Worm (Caenorhabditis elegans) whole organism, young adult: ENCODE measurements around the gene mec-10.
A peak's percentile ranks its signal among the peaks of the same experiment; 100 is the strongest.

ENCODE experiments used
- D2030.7 ChIP-seq: fragments of 200-800 bp; sonication (Bioruptor generic); IDR thresholded peaks from 2 replicates; pipeline ENCODE4 v1.3.6; 2022; ENCODE audit warnings: missing genetic modification reagents, missing genetic modification characterization, missing compliant biosample characterization
- F37B4.10 ChIP-seq: fragments of 200-800 bp; sonication (Bioruptor generic); IDR thresholded peaks from 2 replicates; pipeline ENCODE4 v1.3.6; 2022; ENCODE audit warnings: missing genetic modification characterization, missing compliant biosample characterization
- F49E8.2 ChIP-seq: sonication (generic microtip); optimal IDR thresholded peaks from 3 replicates; lab custom pipeline; 2017; ENCODE audit warnings: missing genetic modification characterization, mild to moderate bottlenecking, missing compliant biosample characterization, antibody characterized with exemption, moderate library complexity; ENCODE audit not compliant: insufficient read depth
- T07F8.4 ChIP-seq: sonication (generic microtip); optimal IDR thresholded peaks from 2 replicates; lab custom pipeline; 2016; ENCODE audit warnings: mild to moderate bottlenecking, missing genetic modification characterization, moderate library complexity, missing compliant biosample characterization
- Y56A3A.18 ChIP-seq: fragments of 200-800 bp; sonication (Bioruptor generic); IDR thresholded peaks from 2 replicates; pipeline ENCODE4 v1.3.6; 2022; ENCODE audit warnings: missing genetic modification reagents, missing genetic modification characterization, missing compliant biosample characterization
- Y95B8A.8 ChIP-seq: fragments of 200-800 bp; sonication (Bioruptor generic); IDR thresholded peaks from 2 replicates; pipeline ENCODE4 v1.3.6; 2022; ENCODE audit warnings: missing genetic modification reagents, missing genetic modification characterization, missing compliant biosample characterization
- aptf-2 ChIP-seq: fragments of 200-800 bp; sonication (Bioruptor generic); conservative IDR thresholded peaks from 2 replicates; pipeline ENCODE4 v1.3.6; 2022; ENCODE audit warnings: missing genetic modification reagents, missing genetic modification characterization, missing compliant biosample characterization
- aptf-3 ChIP-seq: fragments of 200-800 bp; sonication (Bioruptor generic); IDR thresholded peaks from 2 replicates; pipeline ENCODE4 v1.3.6; 2022; ENCODE audit warnings: missing genetic modification characterization, missing compliant biosample characterization
- atf-7 ChIP-seq: sonication (generic microtip); optimal IDR thresholded peaks from 2 replicates; lab custom pipeline; 2017; ENCODE audit warnings: mild to moderate bottlenecking, missing genetic modification characterization, missing compliant biosample characterization
- attf-5 ChIP-seq: fragments of 200-800 bp; sonication (Bioruptor generic); optimal IDR thresholded peaks from 2 replicates; lab custom pipeline; 2018; ENCODE audit warnings: mild to moderate bottlenecking, missing genetic modification characterization, missing compliant biosample characterization
- bed-2 ChIP-seq: fragments of 200-800 bp; sonication (Bioruptor generic); IDR thresholded peaks from 2 replicates; pipeline ENCODE4 v1.3.6; 2022; ENCODE audit warnings: missing genetic modification reagents, missing genetic modification characterization, missing compliant biosample characterization
- ceh-58 ChIP-seq: fragments of 200-800 bp; sonication (Bioruptor generic); IDR thresholded peaks from 2 replicates; pipeline ENCODE4 v1.3.6; 2022; ENCODE audit warnings: missing genetic modification characterization, missing compliant biosample characterization
- ceh-91 ChIP-seq: fragments of 200-800 bp; sonication (Bioruptor generic); IDR thresholded peaks from 2 replicates; pipeline ENCODE4 v1.3.6; 2022; ENCODE audit warnings: missing genetic modification reagents, missing genetic modification characterization, missing compliant biosample characterization
- chd-7 ChIP-seq: sonication (generic microtip); optimal IDR thresholded peaks from 2 replicates; lab custom pipeline; 2016; ENCODE audit warnings: mild to moderate bottlenecking, missing genetic modification characterization, moderate library complexity, missing compliant biosample characterization
- egl-18 ChIP-seq: fragments of 200-800 bp; sonication (Bioruptor generic); IDR thresholded peaks from 2 replicates; pipeline ENCODE4 v1.3.6; 2022; ENCODE audit warnings: missing genetic modification reagents, missing genetic modification characterization, missing compliant biosample characterization
- hlh-26 ChIP-seq: fragments of 200-800 bp; sonication (Bioruptor generic); conservative IDR thresholded peaks from 2 replicates; pipeline ENCODE4 v1.3.6; 2022; ENCODE audit warnings: missing genetic modification reagents, missing genetic modification characterization, missing compliant biosample characterization
- lin-26 ChIP-seq: fragments of 200-800 bp; sonication (Bioruptor generic); IDR thresholded peaks from 2 replicates; pipeline ENCODE4 v1.3.6; 2022; ENCODE audit warnings: missing genetic modification reagents, missing genetic modification characterization, missing compliant biosample characterization
- lin-35 ChIP-seq, 3 experiments: fragments of 150-350 bp in 2 of 3; sonication (generic microtip) in 1 of 3; optimal IDR thresholded peaks; 2 replicates each; lab custom pipeline; 2014 to 2018; ENCODE audit warnings: missing biosample characterization in 3 of 3, missing genetic modification characterization in 3 of 3, missing genetic modification reagents in 3 of 3
- lir-1 ChIP-seq: fragments of 200-800 bp; sonication (Bioruptor generic); conservative IDR thresholded peaks from 2 replicates; pipeline ENCODE4 v1.3.6; 2022; ENCODE audit warnings: missing genetic modification reagents, missing genetic modification characterization, missing compliant biosample characterization
- madf-10 ChIP-seq: sonication (generic microtip); optimal IDR thresholded peaks from 2 replicates; lab custom pipeline; 2016; ENCODE audit warnings: mild to moderate bottlenecking, missing genetic modification characterization, missing compliant biosample characterization
- mel-28 ChIP-seq: sonication (generic microtip); optimal IDR thresholded peaks from 2 replicates; lab custom pipeline; 2016; ENCODE audit warnings: borderline replicate concordance, mild to moderate bottlenecking, missing genetic modification characterization, missing compliant biosample characterization
- mxl-1 ChIP-seq: sonication (generic microtip); optimal IDR thresholded peaks from 2 replicates; lab custom pipeline; 2016; ENCODE audit warnings: missing genetic modification characterization, missing compliant biosample characterization
- nfya-1 ChIP-seq: sonication (generic microtip); optimal IDR thresholded peaks from 2 replicates; lab custom pipeline; 2017; ENCODE audit warnings: antibody characterized with exemption, missing compliant biosample characterization, missing genetic modification characterization, borderline replicate concordance; ENCODE audit not compliant: insufficient read depth
- nhr-27 ChIP-seq: fragments of 200-800 bp; sonication (Bioruptor generic); optimal IDR thresholded peaks from 2 replicates; lab custom pipeline; 2018; ENCODE audit warnings: mild to moderate bottlenecking, missing genetic modification characterization, moderate library complexity, missing compliant biosample characterization
- nhr-80 ChIP-seq: sonication (generic microtip); optimal IDR thresholded peaks from 2 replicates; lab custom pipeline; 2016; ENCODE audit warnings: missing genetic modification characterization, missing compliant biosample characterization
- nhr-90 ChIP-seq: sonication (generic microtip); optimal IDR thresholded peaks from 2 replicates; lab custom pipeline; 2016; ENCODE audit warnings: missing genotype, mild to moderate bottlenecking, missing genetic modification characterization, missing compliant biosample characterization
- rpc-1 ChIP-seq, 2 experiments: fragments of 150-350 bp in 1 of 2; sonication (generic microtip) in 1 of 2; optimal IDR thresholded peaks; 2 replicates each; lab custom pipeline; 2014 to 2018; ENCODE audit warnings: missing biosample characterization in 1 of 2, missing genetic modification characterization in 1 of 2, missing genetic modification reagents in 1 of 2, missing genotype in 1 of 2
- sdz-38 ChIP-seq: sonication (generic microtip); optimal IDR thresholded peaks from 2 replicates; lab custom pipeline; 2016; ENCODE audit warnings: missing genotype, missing genetic modification characterization, missing compliant biosample characterization
- snpc-1.1 ChIP-seq: sonication (generic microtip); optimal IDR thresholded peaks from 2 replicates; lab custom pipeline; 2017; ENCODE audit warnings: missing genetic modification characterization, mild to moderate bottlenecking, missing compliant biosample characterization, antibody characterized with exemption, moderate library complexity, missing genotype, missing genetic modification reagents; ENCODE audit not compliant: insufficient read depth
- somi-1 ChIP-seq: fragments of 200-800 bp; sonication (Bioruptor generic); optimal IDR thresholded peaks from 2 replicates; lab custom pipeline; 2018; ENCODE audit warnings: mild to moderate bottlenecking, missing genetic modification characterization, missing compliant biosample characterization
- tbp1 ChIP-seq: fragments of 200-800 bp; sonication (Bioruptor generic); optimal IDR thresholded peaks from 2 replicates; lab custom pipeline; 2018; ENCODE audit warnings: mild to moderate bottlenecking, missing genetic modification characterization, missing compliant biosample characterization
- unc-62 ChIP-seq: fragments of 150-350 bp; optimal IDR thresholded peaks from 2 replicates; lab custom pipeline; 2014; ENCODE audit warnings: missing biosample characterization, missing genetic modification reagents, missing genetic modification characterization
- ztf-22 ChIP-seq: fragments of 200-800 bp; sonication (Bioruptor generic); optimal IDR thresholded peaks from 2 replicates; lab custom pipeline; 2018; ENCODE audit warnings: mild to moderate bottlenecking, missing genetic modification characterization, moderate library complexity, missing compliant biosample characterization
- ztf-3 ChIP-seq: fragments of 200-800 bp; sonication (Bioruptor generic); optimal IDR thresholded peaks from 2 replicates; lab custom pipeline; 2018; ENCODE audit warnings: mild to moderate bottlenecking, missing genetic modification characterization, missing compliant biosample characterization

mec-10 gene

DNA sequence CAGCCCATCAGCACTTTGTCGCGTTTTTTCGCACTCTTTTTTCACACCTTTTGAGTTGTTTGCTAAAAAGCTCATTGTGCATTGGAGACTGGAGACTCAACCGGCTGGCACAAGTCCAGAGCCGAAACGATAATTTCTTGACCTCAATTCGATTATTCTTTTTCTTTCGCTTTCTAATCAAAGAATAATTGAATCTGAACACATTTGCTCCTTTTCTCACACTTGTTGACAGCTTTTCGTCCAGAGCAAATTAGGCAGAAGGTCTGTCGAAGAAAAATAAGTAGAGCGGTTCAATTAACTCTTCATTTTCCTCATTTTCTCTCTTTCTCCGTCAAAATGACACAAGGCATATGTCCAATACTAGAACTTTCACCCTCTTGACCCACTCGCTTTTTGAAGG, 25.2 kb downstream of the mec-10 start (continued):
- TF ChIP-seq snpc-1.1 = no peak

ce11 chrX:8440001-8440735, 29.9 kb downstream of the mec-10 start:
- no peak for TF ChIP-seq D2030.7
- no peak for TF ChIP-seq attf-5 (GFP tag; lab: Kevin White, UChicago)
- peak; percentile 70 for TF ChIP-seq nhr-80 (tag; lab: Kevin White, UChicago)
- peak; percentile 22 for TF ChIP-seq atf-7
- peak; percentile 20 for TF ChIP-seq madf-10 (tag; lab: Kevin White, UChicago)
- no peak for TF ChIP-seq aptf-3 (GFP tag; lab: Robert Waterston, UW)
- TF ChIP-seq sdz-38 (tag; lab: Kevin White, UChicago) = no peak
- TF ChIP-seq Y95B8A.8 (GFP tag; lab: Robert Waterston, UW) = no peak
- TF ChIP-seq lin-35 (GFP tag; optimal IDR thresholded peaks at IDR 0.05; lab: Kevin White, UChicago) = no peak
- no peak for TF ChIP-seq nhr-27 (tag; lab: Kevin White, UChicago)
- TF ChIP-seq tbp1 = no peak
- TF ChIP-seq ztf-22 (GFP tag; lab: Kevin White, UChicago) = no peak

DNA sequence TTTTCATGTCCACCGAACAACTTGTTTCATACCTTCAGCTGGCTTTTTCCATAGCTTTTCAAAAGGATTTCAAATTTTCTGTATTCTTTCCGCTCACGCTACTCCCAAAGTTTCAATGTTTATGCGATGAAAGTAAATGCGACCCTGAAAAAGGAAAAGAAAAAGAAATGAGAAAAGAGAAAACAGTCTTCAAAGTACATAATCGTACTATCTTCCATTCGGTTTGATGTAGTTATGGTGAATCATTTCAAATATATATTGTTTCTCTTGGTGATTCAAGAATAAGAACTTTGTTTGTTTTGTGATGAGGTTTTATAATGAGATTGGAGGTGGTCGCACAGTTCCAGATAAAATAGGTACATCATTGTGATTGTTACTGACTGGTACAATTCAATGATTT, 31.4 kb downstream of the mec-10 start:
- TF ChIP-seq nhr-90 (no peak), ztf-3 (GFP tag; lab: Kevin White, UChicago) (no peak), unc-62 (GFP tag; lab: Kevin White, UChicago) (no peak), F37B4.10 (GFP tag; lab: Robert Waterston, UW) (no peak), attf-5 (GFP tag; lab: Kevin White, UChicago) (no peak), chd-7 (tag; lab: Kevin White, UChicago) (no peak), mel-28 (tag; lab: Kevin White, UChicago) (no peak), Y56A3A.18 (no peak), ceh-58 (GFP tag; lab: Robert Waterston, UW) (no peak), egl-18 (GFP tag; lab: Robert Waterston, UW) (no peak), aptf-2 (GFP tag; lab: Robert Waterston, UW) (no peak), hlh-26 (no peak), ceh-91 (GFP tag; lab: Robert Waterston, UW) (no peak), Y95B8A.8 (GFP tag; lab: Robert Waterston, UW) (no peak), mxl-1 (tag; lab: Kevin White, UChicago) (no peak), D2030.7 (no peak)

DNA sequence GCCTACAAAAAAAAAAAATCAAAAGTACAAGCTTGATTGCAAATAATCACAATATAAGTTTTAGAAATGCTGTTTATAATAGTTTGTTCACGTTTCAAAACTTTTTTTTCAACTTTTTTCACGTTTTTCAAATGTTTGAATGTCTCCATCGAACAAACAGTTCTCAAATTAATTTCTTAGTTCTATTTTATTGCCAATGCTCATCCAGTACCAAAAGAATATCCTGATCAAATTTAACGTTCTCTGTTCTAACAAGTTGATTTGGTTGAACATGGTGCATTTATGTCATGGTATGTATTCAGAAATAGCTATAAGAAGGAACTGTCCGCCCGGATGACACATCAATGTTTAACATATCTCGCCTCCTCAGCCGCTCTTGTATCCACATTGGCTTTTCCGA, 37.8 kb downstream of the mec-10 start, which contains the start of gene kin-9:
Gene kin-9, plus strand, starts transcription at position 301 of the 400 bp plus-strand sequence.
- TF ChIP-seq bed-2 (GFP tag; lab: Robert Waterston, UW) (no peak), nfya-1 (tag; lab: Kevin White, UChicago) (no peak), lir-1 (no peak), T07F8.4 (no peak), Y95B8A.8 (GFP tag; lab: Robert Waterston, UW) (no peak), lin-26 (GFP tag; lab: Robert Waterston, UW) (no peak), somi-1 (GFP tag; lab: Kevin White, UChicago) (no peak), rpc-1 (optimal IDR thresholded peaks at IDR 0.05; lab: Kevin White, UChicago) (no peak), rpc-1 (tag; optimal IDR thresholded peaks at IDR 0.05; lab: Kevin White, UChicago) (no peak), F49E8.2 (tag; lab: Kevin White, UChicago) (no peak)
